Worm (Caenorhabditis elegans): Measurements from ENCODE around the gene W02D7.6.

W02D7.6 gene

DNA sequence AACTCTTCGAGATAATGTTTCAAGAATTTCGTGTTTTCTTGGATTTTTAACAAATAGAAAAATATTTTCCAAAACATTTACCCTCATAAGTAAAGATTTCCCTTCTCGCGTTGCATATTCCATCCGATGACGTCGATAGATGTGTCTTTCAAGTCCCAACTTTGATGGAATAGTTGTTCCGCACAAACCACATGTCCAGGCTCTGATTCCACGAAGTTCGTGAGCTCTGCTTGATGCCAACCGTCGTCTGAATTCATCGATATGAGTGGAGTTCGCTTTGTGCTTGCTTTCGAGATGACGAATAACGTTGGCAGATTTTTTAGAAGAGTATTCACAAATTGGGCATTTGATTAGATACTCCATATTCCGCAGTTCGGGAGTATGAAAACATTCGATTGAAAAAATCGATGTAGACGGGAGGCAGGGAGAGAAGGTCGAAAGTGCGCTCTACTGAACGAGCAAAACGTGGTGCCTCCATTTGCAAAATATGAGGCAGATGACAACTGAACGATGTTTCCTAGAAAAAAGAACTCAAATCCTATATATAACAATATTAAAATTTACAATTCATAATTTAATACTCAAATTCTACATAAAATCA, at the start of gene W02D7.6:
Gene W02D7.6, minus strand, starts transcription at position 573 of the 601 bp plus-strand sequence.
- no peak for TF ChIP-seq nhr-11 (tag; optimal IDR thresholded peaks at IDR 0.05)
- TF ChIP-seq ZK546.5 (tag; optimal IDR thresholded peaks at IDR 0.05), result no peak
- no peak for TF ChIP-seq elt-1 (tag; optimal IDR thresholded peaks at IDR 0.05)
- no peak for TF ChIP-seq sea-2 (GFP tag; optimal IDR thresholded peaks at IDR 0.05)
- no peak for TF ChIP-seq fkh-10 (GFP tag; optimal IDR thresholded peaks at IDR 0.05)
- peak; percentile 22 for TF ChIP-seq ceh-28 (tag; optimal IDR thresholded peaks at IDR 0.05)
- peak; percentile 38 for TF ChIP-seq snpc-4 (tag; optimal IDR thresholded peaks at IDR 0.05)
- TF ChIP-seq nhr-23 (tag; optimal IDR thresholded peaks at IDR 0.05), result peak; percentile 5
- peak; percentile 70 for TF ChIP-seq ama-1 (optimal IDR thresholded peaks at IDR 0.05)
- no peak for TF ChIP-seq ceh-9 (tag; optimal IDR thresholded peaks at IDR 0.05)
- no peak for TF ChIP-seq lsy-12 (tag; optimal IDR thresholded peaks at IDR 0.05)
- peak; percentile 23 for TF ChIP-seq pha-4 (tag; optimal IDR thresholded peaks at IDR 0.05)
- TF ChIP-seq nfya-1 (tag; optimal IDR thresholded peaks at IDR 0.05; ENCODE audit: insufficient read depth), result peak; percentile 19
- TF ChIP-seq nhr-12 (tag; optimal IDR thresholded peaks at IDR 0.05), result no peak
- peak; percentile 13 for TF ChIP-seq elt-2 (tag; optimal IDR thresholded peaks at IDR 0.05)
- TF ChIP-seq pqm-1 (tag; optimal IDR thresholded peaks at IDR 0.05), result peak; percentile 8
- TF ChIP-seq lin-15B (tag; optimal IDR thresholded peaks at IDR 0.05), result peak; percentile 26
- no peak for TF ChIP-seq skn-1 (tag; optimal IDR thresholded peaks at IDR 0.05)

DNA sequence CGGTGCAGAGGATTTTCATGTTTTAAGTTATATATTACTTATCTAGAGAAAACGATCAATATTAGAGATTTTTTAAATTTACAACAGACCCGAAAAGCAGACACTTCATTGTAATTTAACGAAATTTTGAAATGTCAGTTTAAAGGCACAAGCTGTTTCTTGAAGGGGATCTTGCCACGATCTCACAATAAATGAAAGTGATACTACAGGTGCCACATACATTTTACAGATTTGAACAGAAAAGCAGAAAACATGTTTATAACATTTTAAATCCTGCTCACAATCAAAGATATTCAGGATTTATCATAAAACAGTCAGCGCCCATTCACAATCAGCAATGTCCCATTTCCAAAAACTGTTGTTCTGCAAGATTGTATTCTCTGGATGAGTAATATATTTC, 48.6 kb upstream of the W02D7.6 start:
- TF ChIP-seq fos-1 (tag; optimal IDR thresholded peaks at IDR 0.05) (no peak), nhr-11 (tag; optimal IDR thresholded peaks at IDR 0.05) (no peak), ceh-28 (tag; optimal IDR thresholded peaks at IDR 0.05) (no peak), ztf-4 (tag; optimal IDR thresholded peaks at IDR 0.05) (no peak), nhr-77 (tag; optimal IDR thresholded peaks at IDR 0.05) (no peak), snpc-4 (tag; optimal IDR thresholded peaks at IDR 0.05) (no peak), ceh-9 (tag; optimal IDR thresholded peaks at IDR 0.05) (no peak), mml-1 (tag; optimal IDR thresholded peaks at IDR 0.05) (no peak), elt-1 (tag; optimal IDR thresholded peaks at IDR 0.05) (no peak), nfya-1 (tag; optimal IDR thresholded peaks at IDR 0.05; ENCODE audit: insufficient read depth) (no peak), aly-2 (tag; optimal IDR thresholded peaks at IDR 0.05) (no peak), unc-62 (GFP tag; optimal IDR thresholded peaks at IDR 0.05) (no peak), nhr-12 (tag; optimal IDR thresholded peaks at IDR 0.05) (no peak), egl-27 (tag; optimal IDR thresholded peaks at IDR 0.05) (no peak), ZK546.5 (tag; optimal IDR thresholded peaks at IDR 0.05) (no peak), nhr-67 (tag; optimal IDR thresholded peaks at IDR 0.05) (no peak), fkh-2 (tag; optimal IDR thresholded peaks at IDR 0.05) (no peak), daf-12 (tag; optimal IDR thresholded peaks at IDR 0.05) (no peak)

DNA sequence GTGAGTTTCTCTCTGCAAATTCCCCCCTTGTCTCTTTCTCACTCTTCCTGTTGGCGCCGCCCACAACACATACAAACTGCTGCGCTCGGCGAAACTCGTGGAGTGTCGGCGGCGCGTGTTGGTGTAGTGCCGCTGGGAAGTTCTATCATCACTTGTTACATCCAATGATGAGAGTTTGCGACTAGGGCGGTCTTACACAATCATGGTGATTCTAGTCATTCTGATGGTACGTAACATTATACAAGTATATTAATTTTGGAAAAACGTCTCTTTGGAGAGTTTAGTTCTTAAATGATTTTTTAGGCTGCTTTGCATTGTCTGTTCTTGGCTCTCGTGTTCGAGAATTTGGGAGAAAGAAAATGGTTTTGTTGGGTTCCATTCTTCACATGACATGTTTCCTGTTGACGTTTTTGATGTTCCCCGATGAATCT, 47.7 kb upstream of the W02D7.6 start:
- TF ChIP-seq nhr-23 (tag; optimal IDR thresholded peaks at IDR 0.05), result peak; percentile 85
- TF ChIP-seq zag-1 (tag; optimal IDR thresholded peaks at IDR 0.05), result peak; percentile 9
- TF ChIP-seq nhr-77 (tag; optimal IDR thresholded peaks at IDR 0.05), result peak; percentile 45
- no peak for TF ChIP-seq daf-12 (tag; optimal IDR thresholded peaks at IDR 0.05)
- TF ChIP-seq ceh-82 (tag; optimal IDR thresholded peaks at IDR 0.05), result peak; percentile 69
- peak; percentile 63 for TF ChIP-seq egl-27 (tag; optimal IDR thresholded peaks at IDR 0.05)
- peak; percentile 73 for TF ChIP-seq pha-4 (tag; optimal IDR thresholded peaks at IDR 0.05)
- TF ChIP-seq egl-5 (tag; optimal IDR thresholded peaks at IDR 0.05), result no peak
- no peak for TF ChIP-seq nhr-67 (tag; optimal IDR thresholded peaks at IDR 0.05)
- peak; percentile 74 for TF ChIP-seq tbx-2 (tag; optimal IDR thresholded peaks at IDR 0.05)
- no peak for TF ChIP-seq nhr-237 (tag; optimal IDR thresholded peaks at IDR 0.05)
- TF ChIP-seq nhr-11 (tag; optimal IDR thresholded peaks at IDR 0.05), result no peak
- TF ChIP-seq ceh-16 (tag; optimal IDR thresholded peaks at IDR 0.05), result peak; percentile 7
- peak; percentile 45 for TF ChIP-seq unc-62 (GFP tag; optimal IDR thresholded peaks at IDR 0.05)
- TF ChIP-seq nhr-12 (tag; optimal IDR thresholded peaks at IDR 0.05), result no peak
- TF ChIP-seq nhr-43 (tag; optimal IDR thresholded peaks at IDR 0.05; ENCODE audit: poor library complexity, severe bottlenecking), result peak; percentile 89
- peak; percentile 70 for TF ChIP-seq lin-15B (tag; optimal IDR thresholded peaks at IDR 0.05)
- TF ChIP-seq mdl-1 (tag; optimal IDR thresholded peaks at IDR 0.05), result no peak
- TF ChIP-seq nhr-76 (tag; optimal IDR thresholded peaks at IDR 0.05), result no peak
- TF ChIP-seq pqm-1 (tag; optimal IDR thresholded peaks at IDR 0.05), result peak; percentile 84
- peak; percentile 29 for TF ChIP-seq aly-2 (tag; optimal IDR thresholded peaks at IDR 0.05)
- peak; percentile 75 for TF ChIP-seq ceh-28 (tag; optimal IDR thresholded peaks at IDR 0.05)
- TF ChIP-seq ceh-9 (tag; optimal IDR thresholded peaks at IDR 0.05), result no peak
- peak; percentile 84 for TF ChIP-seq nhr-25 (tag; optimal IDR thresholded peaks at IDR 0.05)
- peak; percentile 19 for TF ChIP-seq elt-1 (tag; optimal IDR thresholded peaks at IDR 0.05)
- TF ChIP-seq lin-39 (tag; optimal IDR thresholded peaks at IDR 0.05), result peak; percentile 74
- TF ChIP-seq sea-2 (GFP tag; optimal IDR thresholded peaks at IDR 0.05), result no peak
- TF ChIP-seq elt-2 (tag; optimal IDR thresholded peaks at IDR 0.05), result peak; percentile 71
- TF ChIP-seq fos-1 (tag; optimal IDR thresholded peaks at IDR 0.05), result peak; percentile 13
- TF ChIP-seq ztf-4 (tag; optimal IDR thresholded peaks at IDR 0.05), result no peak
- no peak for TF ChIP-seq eor-1 (tag; optimal IDR thresholded peaks at IDR 0.05)
- peak in 1 of 3 experiments; percentile 14 for TF ChIP-seq elt-3 (tag; optimal IDR thresholded peaks at IDR 0.05)
- TF ChIP-seq hmg-11 (tag; optimal IDR thresholded peaks at IDR 0.05), result peak; percentile 78
- TF ChIP-seq nfya-1 (tag; optimal IDR thresholded peaks at IDR 0.05; ENCODE audit: insufficient read depth), result peak; percentile 94
- peak; percentile 78 for TF ChIP-seq R02D3.7 (tag; optimal IDR thresholded peaks at IDR 0.05)
- peak; percentile 33 for TF ChIP-seq jun-1 (tag; optimal IDR thresholded peaks at IDR 0.05)
- no peak for TF ChIP-seq fkh-10 (GFP tag; optimal IDR thresholded peaks at IDR 0.05)
- peak; percentile 36 for TF ChIP-seq lsy-12 (tag; optimal IDR thresholded peaks at IDR 0.05)
- peak; percentile 99 for TF ChIP-seq snpc-4 (tag; optimal IDR thresholded peaks at IDR 0.05)
- TF ChIP-seq ZK546.5 (tag; optimal IDR thresholded peaks at IDR 0.05), result no peak

Data from whole organism, L3 larva.